Fruit fly (Drosophila melanogaster) whole organism, embryonic: ENCODE results near the gene mfas.

ENCODE experiments used
- Antp ChIP-seq: fragments of 200-800 bp; sonication (Bioruptor generic); optimal IDR thresholded peaks from 3 replicates; lab custom pipeline; 2016; ENCODE audit warnings: missing biosample characterization, missing genetic modification characterization
- Bdp1 ChIP-seq: fragments of 200-800 bp; sonication (Bioruptor generic); optimal IDR thresholded peaks from 3 replicates; lab custom pipeline; 2016; ENCODE audit warnings: missing biosample characterization, missing genetic modification characterization
- Bteb2 ChIP-seq: fragments of 200-800 bp; sonication (Bioruptor generic); optimal IDR thresholded peaks from 2 replicates; lab custom pipeline; 2016; ENCODE audit warnings: missing biosample characterization, missing genetic modification characterization
- CG11504 ChIP-seq: fragments of 200-800 bp; sonication (Bioruptor generic); optimal IDR thresholded peaks from 3 replicates; lab custom pipeline; 2019; ENCODE audit warnings: missing biosample characterization, mild to moderate bottlenecking, missing genetic modification characterization, moderate library complexity
- CG13287 ChIP-seq: fragments of 200-800 bp; sonication (Bioruptor generic); IDR thresholded peaks from 2 replicates; pipeline ENCODE4 v1.3.6; 2022; ENCODE audit warnings: missing biosample characterization, missing genetic modification characterization; ENCODE audit not compliant: partially characterized antibody
- CG13894 ChIP-seq: fragments of 200-800 bp; sonication (Bioruptor generic); optimal IDR thresholded peaks from 3 replicates; lab custom pipeline; 2018; ENCODE audit warnings: missing biosample characterization, mild to moderate bottlenecking, missing genetic modification characterization, moderate library complexity
- CG14667 ChIP-seq: fragments of 200-800 bp; sonication (Bioruptor generic); IDR thresholded peaks from 2 replicates; pipeline ENCODE4 v1.3.6; 2022; ENCODE audit warnings: missing biosample characterization, missing genetic modification characterization
- CG16813 ChIP-seq: fragments of 200-800 bp; sonication (Bioruptor generic); IDR thresholded peaks from 3 replicates; pipeline ENCODE4 v1.3.6; 2022; ENCODE audit warnings: missing biosample characterization, missing genetic modification characterization; ENCODE audit not compliant: partially characterized antibody
- CG17829 ChIP-seq: fragments of 200-800 bp; optimal IDR thresholded peaks from 2 replicates; lab custom pipeline; 2019; ENCODE audit warnings: missing biosample characterization, mild to moderate bottlenecking, missing genetic modification characterization, moderate library complexity
- CG1792 ChIP-seq: fragments of 200-800 bp; sonication (Bioruptor generic); optimal IDR thresholded peaks from 2 replicates; lab custom pipeline; 2016; ENCODE audit warnings: missing biosample characterization, missing genetic modification characterization
- CG18262 ChIP-seq: fragments of 200-800 bp; optimal IDR thresholded peaks from 3 replicates; lab custom pipeline; 2019; ENCODE audit warnings: missing biosample characterization, mild to moderate bottlenecking, missing genetic modification characterization, moderate library complexity
- CG18599 ChIP-seq: fragments of 200-800 bp; sonication (Bioruptor generic); optimal IDR thresholded peaks from 3 replicates; lab custom pipeline; 2017; ENCODE audit warnings: missing biosample characterization, missing genetic modification characterization, mild to moderate bottlenecking, moderate library complexity, missing genetic modification reagents
- CG2129 ChIP-seq: fragments of 200-800 bp; sonication (Bioruptor generic); IDR thresholded peaks from 2 replicates; pipeline ENCODE4 v1.3.6; 2022; ENCODE audit warnings: missing biosample characterization, missing genetic modification characterization; ENCODE audit not compliant: partially characterized antibody
- CG2875 ChIP-seq: fragments of 200-800 bp; sonication (Bioruptor generic); optimal IDR thresholded peaks from 2 replicates; lab custom pipeline; 2017; ENCODE audit warnings: missing biosample characterization, mild to moderate bottlenecking, missing genetic modification characterization, missing genetic modification reagents
- CG31224 ChIP-seq: fragments of 200-800 bp; sonication (Bioruptor generic); IDR thresholded peaks from 2 replicates; pipeline ENCODE4 v1.3.6; 2022; ENCODE audit warnings: missing biosample characterization, missing genetic modification characterization
- CG3163 ChIP-seq: fragments of 200-800 bp; sonication (Bioruptor generic); optimal IDR thresholded peaks from 3 replicates; lab custom pipeline; 2016; ENCODE audit warnings: missing biosample characterization, missing genetic modification characterization
- CG34376 ChIP-seq: fragments of 200-800 bp; sonication (Bioruptor generic); optimal IDR thresholded peaks from 2 replicates; lab custom pipeline; 2018; ENCODE audit warnings: missing biosample characterization, mild to moderate bottlenecking, missing genetic modification characterization
- CG4360 ChIP-seq: fragments of 200-800 bp; sonication (Bioruptor generic); IDR thresholded peaks from 2 replicates; pipeline ENCODE4 v1.3.6; 2022; ENCODE audit warnings: missing biosample characterization, missing genetic modification characterization
- CG4707 ChIP-seq: fragments of 200-800 bp; sonication (Bioruptor generic); optimal IDR thresholded peaks from 2 replicates; lab custom pipeline; 2018; ENCODE audit warnings: missing biosample characterization, mild to moderate bottlenecking, missing genetic modification characterization, moderate library complexity
- CG7271 ChIP-seq: fragments of 200-800 bp; sonication (Bioruptor generic); optimal IDR thresholded peaks from 2 replicates; lab custom pipeline; 2018; ENCODE audit warnings: missing biosample characterization, mild to moderate bottlenecking, missing genetic modification characterization, moderate library complexity
- CG7745 ChIP-seq: fragments of 200-800 bp; sonication (Bioruptor generic); optimal IDR thresholded peaks from 2 replicates; lab custom pipeline; 2018; ENCODE audit warnings: missing biosample characterization, mild to moderate bottlenecking, missing genetic modification characterization, moderate library complexity
- CG7928 ChIP-seq: fragments of 200-800 bp; sonication (Bioruptor generic); optimal IDR thresholded peaks from 2 replicates; lab custom pipeline; 2017; ENCODE audit warnings: missing biosample characterization, mild to moderate bottlenecking, missing genetic modification characterization
- CG9797 ChIP-seq: fragments of 200-800 bp; sonication (Bioruptor generic); optimal IDR thresholded peaks from 3 replicates; lab custom pipeline; 2018; ENCODE audit warnings: missing biosample characterization, mild to moderate bottlenecking, missing genetic modification characterization
- D19A ChIP-seq: fragments of 200-800 bp; optimal IDR thresholded peaks from 3 replicates; lab custom pipeline; 2019; ENCODE audit warnings: missing biosample characterization, mild to moderate bottlenecking, missing genetic modification characterization, moderate library complexity
- Dip3 ChIP-seq: fragments of 200-800 bp; sonication (Bioruptor generic); optimal IDR thresholded peaks from 3 replicates; lab custom pipeline; 2016; ENCODE audit warnings: missing biosample characterization, missing genetic modification characterization
- Dp ChIP-seq: fragments of 200-800 bp; sonication (Bioruptor generic); optimal IDR thresholded peaks from 2 replicates; lab custom pipeline; 2018; ENCODE audit warnings: missing biosample characterization, mild to moderate bottlenecking, missing genetic modification characterization, moderate library complexity
- Dref ChIP-seq: fragments of 200-800 bp; sonication (Bioruptor generic); IDR thresholded peaks from 2 replicates; pipeline ENCODE4 v1.3.6; 2022; ENCODE audit warnings: missing biosample characterization, missing genetic modification characterization
- Hmr ChIP-seq: fragments of 200-800 bp; sonication (Bioruptor generic); optimal IDR thresholded peaks from 3 replicates; lab custom pipeline; 2017; ENCODE audit warnings: mild to moderate bottlenecking, missing biosample characterization, missing genetic modification reagents, missing genetic modification characterization
- Lhr ChIP-seq: fragments of 200-800 bp; sonication (Bioruptor generic); optimal IDR thresholded peaks from 3 replicates; lab custom pipeline; 2017; ENCODE audit warnings: mild to moderate bottlenecking, missing biosample characterization, missing genetic modification reagents, missing genetic modification characterization
- Nf-YA ChIP-seq: fragments of 200-800 bp; sonication (Bioruptor generic); IDR thresholded peaks from 2 replicates; pipeline ENCODE4 v1.3.6; 2022; ENCODE audit warnings: missing biosample characterization, missing genetic modification characterization
- Oaz ChIP-seq: fragments of 200-800 bp; sonication (Bioruptor generic); IDR thresholded peaks from 2 replicates; pipeline ENCODE4 v1.3.6; 2022; ENCODE audit warnings: missing biosample characterization, missing genetic modification characterization
- Poxn ChIP-seq: fragments of 200-800 bp; sonication (Bioruptor generic); IDR thresholded peaks from 2 replicates; pipeline ENCODE4 v1.3.6; 2022; ENCODE audit warnings: missing biosample characterization, missing genetic modification characterization
- Rfx ChIP-seq: fragments of 200-800 bp; sonication (Bioruptor generic); IDR thresholded peaks from 2 replicates; pipeline ENCODE4 v1.3.6; 2022; ENCODE audit warnings: missing biosample characterization, missing genetic modification characterization
- Sox100B ChIP-seq: fragments of 200-800 bp; sonication (Bioruptor generic); optimal IDR thresholded peaks from 3 replicates; lab custom pipeline; 2018; ENCODE audit warnings: missing biosample characterization, mild to moderate bottlenecking, missing genetic modification characterization
- Tbp ChIP-seq: fragments of >200 bp; optimal IDR thresholded peaks from 2 replicates; lab custom pipeline; 2018; ENCODE audit warnings: missing biosample characterization, missing genetic modification characterization
- YL-1 ChIP-seq: fragments of 200-800 bp; sonication (Bioruptor generic); optimal IDR thresholded peaks from 3 replicates; lab custom pipeline; 2017; ENCODE audit warnings: missing biosample characterization, mild to moderate bottlenecking, missing genetic modification characterization
- cwo ChIP-seq: fragments of 200-800 bp; sonication (Bioruptor generic); optimal IDR thresholded peaks from 3 replicates; lab custom pipeline; 2017; ENCODE audit warnings: missing biosample characterization, missing genetic modification characterization, mild to moderate bottlenecking, moderate library complexity, missing genetic modification reagents
- dm ChIP-seq: fragments of 200-800 bp; sonication (Bioruptor generic); optimal IDR thresholded peaks from 3 replicates; lab custom pipeline; 2016; ENCODE audit warnings: missing biosample characterization, missing genetic modification characterization
- dmrt11E ChIP-seq: fragments of 200-800 bp; sonication (Bioruptor generic); optimal IDR thresholded peaks from 3 replicates; lab custom pipeline; 2018; ENCODE audit warnings: missing biosample characterization, mild to moderate bottlenecking, missing genetic modification characterization, moderate library complexity
- dpn ChIP-seq, 2 experiments: fragments of 200-800 bp; sonication (Bioruptor generic); optimal IDR thresholded peaks; 3 replicates each; lab custom pipeline; 2016; ENCODE audit warnings: missing biosample characterization in 2 of 2, missing genetic modification characterization in 2 of 2
- fd64A ChIP-seq: fragments of 200-800 bp; sonication (Bioruptor generic); optimal IDR thresholded peaks from 3 replicates; lab custom pipeline; 2018; ENCODE audit warnings: missing biosample characterization, mild to moderate bottlenecking, missing genetic modification characterization
- ham ChIP-seq: fragments of 200-800 bp; sonication (Bioruptor generic); IDR thresholded peaks from 2 replicates; pipeline ENCODE4 v1.3.6; 2022; ENCODE audit warnings: missing biosample characterization, missing genetic modification characterization
- her ChIP-seq: fragments of 200-800 bp; sonication (Bioruptor generic); optimal IDR thresholded peaks from 2 replicates; lab custom pipeline; 2016; ENCODE audit warnings: missing biosample characterization, missing genetic modification characterization
- insv ChIP-seq, 2 experiments: fragments of 200-800 bp; sonication (Bioruptor generic); optimal IDR thresholded peaks; 3 replicates each; lab custom pipeline; 2016 to 2018; ENCODE audit warnings: missing biosample characterization in 2 of 2, missing genetic modification characterization in 2 of 2
- inv ChIP-seq: fragments of 200-800 bp; sonication (Bioruptor generic); IDR thresholded peaks from 2 replicates; pipeline ENCODE4 v1.3.6; 2022; ENCODE audit warnings: missing biosample characterization, missing genetic modification characterization; ENCODE audit not compliant: partially characterized antibody
- lmd ChIP-seq: fragments of 200-800 bp; sonication (Bioruptor generic); IDR thresholded peaks from 2 replicates; pipeline ENCODE4 v1.3.6; 2022; ENCODE audit warnings: missing biosample characterization, missing genetic modification characterization
- nau ChIP-seq: fragments of 200-800 bp; sonication (Bioruptor generic); optimal IDR thresholded peaks from 3 replicates; lab custom pipeline; 2017; ENCODE audit warnings: missing biosample characterization, mild to moderate bottlenecking, missing genetic modification characterization, missing genetic modification reagents
- oc ChIP-seq: fragments of 200-800 bp; sonication (Bioruptor generic); optimal IDR thresholded peaks from 2 replicates; lab custom pipeline; 2018; ENCODE audit warnings: missing biosample characterization, mild to moderate bottlenecking, missing genetic modification characterization, moderate library complexity
- pho ChIP-seq: fragments of 200-800 bp; sonication (Bioruptor generic); optimal IDR thresholded peaks from 2 replicates; lab custom pipeline; 2016; ENCODE audit warnings: missing biosample characterization, missing genetic modification characterization
- sd ChIP-seq: fragments of 200-800 bp; sonication (Bioruptor generic); optimal IDR thresholded peaks from 3 replicates; lab custom pipeline; 2018; ENCODE audit warnings: missing biosample characterization, mild to moderate bottlenecking, missing genetic modification characterization, moderate library complexity
- usp ChIP-seq: fragments of >200 bp; optimal IDR thresholded peaks from 2 replicates; lab custom pipeline; 2017; ENCODE audit warnings: missing biosample characterization, missing genetic modification characterization

The mfas gene

DNA sequence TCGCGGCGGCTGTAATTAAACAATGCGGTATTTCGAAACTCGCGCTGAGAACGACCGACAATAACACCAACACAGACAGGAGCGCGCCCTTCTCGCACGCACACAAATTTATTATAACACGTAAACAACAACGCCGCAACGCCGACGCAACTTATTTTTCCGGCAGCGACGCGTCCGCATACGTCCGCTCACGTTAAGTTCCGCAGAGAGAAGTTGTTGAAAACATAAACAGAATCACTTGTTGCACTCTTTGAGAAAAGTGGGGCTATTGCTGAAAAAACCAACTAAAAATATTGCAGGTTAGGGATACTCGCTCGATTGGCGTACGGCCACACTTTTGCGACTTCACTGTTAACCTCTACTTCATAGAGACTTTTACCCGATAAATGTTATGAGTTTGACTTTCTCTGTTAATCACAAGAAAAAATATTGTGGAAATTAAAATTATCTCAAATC lies 44.2 kb downstream of the mfas start, which contains the start of gene Cad87A (continued):
- TF ChIP-seq CG2875 (GFP tag; lab: Kevin White, UChicago) (peak; percentile 50), sd (tag; lab: Kevin White, UChicago) (peak; percentile 71), Bdp1 (GFP tag; lab: Kevin White, UChicago) (no peak), Oaz (GFP tag; lab: Robert Waterston, UW) (no peak), CG4360 (GFP tag; lab: Robert Waterston, UW) (no peak), CG7271 (peak; percentile 31), dpn (GFP tag; optimal IDR thresholded peaks at IDR 0.05; lab: Kevin White, UChicago) (peak in 1 of 2 experiments; percentile 5), Poxn (GFP tag; lab: Robert Waterston, UW) (no peak), pho (no peak), CG17829 (peak; percentile 69), ham (no peak), CG13894 (peak; percentile 52), Rfx (GFP tag; lab: Robert Waterston, UW) (no peak), CG1792 (peak; percentile 2), Dip3 (no peak), her (GFP tag; lab: Kevin White, UChicago) (peak; percentile 21), usp (GFP tag; lab: Kevin White, UChicago) (no peak), CG13287 (GFP tag; lab: Robert Waterston, UW) (no peak), CG2129 (GFP tag; lab: Robert Waterston, UW) (no peak), CG14667 (GFP tag; lab: Robert Waterston, UW) (no peak), inv (GFP tag; lab: Robert Waterston, UW) (no peak), CG3163 (GFP tag; lab: Kevin White, UChicago) (peak; percentile 49), CG9797 (peak; percentile 91), CG4707 (GFP tag; lab: Kevin White, UChicago) (peak; percentile 36), Antp (no peak), Sox100B (GFP tag; lab: Kevin White, UChicago) (no peak), Dref (no peak), dmrt11E (tag; lab: Kevin White, UChicago) (no peak), oc (tag; lab: Kevin White, UChicago) (peak; percentile 45), CG18262 (tag; lab: Kevin White, UChicago) (peak; percentile 20), CG34376 (GFP tag; lab: Kevin White, UChicago) (peak; percentile 62), D19A (tag; lab: Kevin White, UChicago) (peak; percentile 34), Dp (GFP tag; lab: Kevin White, UChicago) (peak; percentile 53), Bteb2 (GFP tag; lab: Kevin White, UChicago) (no peak), CG11504 (tag; lab: Kevin White, UChicago) (peak; percentile 38), CG7745 (peak; percentile 38), CG18599 (GFP tag; lab: Kevin White, UChicago) (peak; percentile 47), CG7928 (no peak), lmd (GFP tag; lab: Robert Waterston, UW) (no peak), CG31224 (GFP tag; lab: Robert Waterston, UW) (no peak), Hmr (no peak), cwo (no peak), dm (GFP tag; lab: Kevin White, UChicago) (no peak), nau (GFP tag; lab: Kevin White, UChicago) (peak; percentile 35), CG16813 (no peak), insv (GFP tag; optimal IDR thresholded peaks at IDR 0.05; lab: Kevin White, UChicago) (peak in 1 of 2 experiments; percentile 9), Nf-YA (GFP tag; lab: Robert Waterston, UW) (no peak), YL-1 (GFP tag; lab: Kevin White, UChicago) (no peak), Lhr (GFP tag; lab: Kevin White, UChicago) (peak; percentile 25), fd64A (GFP tag; lab: Kevin White, UChicago) (peak; percentile 61), Tbp (GFP tag; lab: Kevin White, UChicago) (no peak)
